Worm (Caenorhabditis elegans): ENCODE measurements around the gene C04B4.4.

Gene C04B4.4

DNA sequence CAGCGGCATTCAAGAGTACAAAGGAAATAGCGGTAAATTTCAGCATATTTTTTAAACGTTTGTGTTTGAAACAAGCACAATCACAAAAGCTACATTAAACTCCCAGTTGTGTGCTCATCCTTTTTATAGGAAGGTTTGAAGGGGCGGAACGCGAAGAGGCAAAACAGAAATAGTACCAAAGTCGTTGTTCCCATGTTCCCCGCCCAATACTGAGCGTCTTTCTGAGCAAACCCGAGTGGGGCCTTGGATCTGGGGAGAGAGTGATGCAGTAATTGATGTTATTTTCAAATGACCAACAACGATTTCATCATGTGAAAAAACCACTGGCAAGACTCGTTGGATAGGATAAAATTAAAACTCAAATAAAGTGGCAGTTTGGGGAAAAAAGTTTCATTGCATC is 50.7 kb downstream of the C04B4.4 start, which contains the start of gene zig-2:
zig-2 (minus strand) TSS at position 101 of the 400 bp plus-strand sequence.
- TF ChIP-seq dve-1 (tag; optimal IDR thresholded peaks at IDR 0.05) (no peak), pha-2 (tag; optimal IDR thresholded peaks at IDR 0.05) (no peak), sox-4 (tag; optimal IDR thresholded peaks at IDR 0.05) (no peak), K02D7.2 (tag; optimal IDR thresholded peaks at IDR 0.05) (no peak), ceh-34 (tag; optimal IDR thresholded peaks at IDR 0.05) (no peak), nfya-1 (tag; optimal IDR thresholded peaks at IDR 0.05) (no peak), lin-11 (tag; optimal IDR thresholded peaks at IDR 0.05) (no peak), ceh-48 (tag; optimal IDR thresholded peaks at IDR 0.05) (no peak), ama-1 (optimal IDR thresholded peaks at IDR 0.05) (no peak), mec-3 (tag; optimal IDR thresholded peaks at IDR 0.05; ENCODE audit: borderline replicate concordance) (no peak), pros-1 (tag; optimal IDR thresholded peaks at IDR 0.05) (no peak), ztf-16 (tag; optimal IDR thresholded peaks at IDR 0.05) (no peak), sox-2 (GFP tag; IDR thresholded peaks at IDR 0.05) (no peak), zip-5 (tag; optimal IDR thresholded peaks at IDR 0.05) (no peak), hlh-13 (GFP tag; optimal IDR thresholded peaks at IDR 0.05) (no peak), ceh-22 (tag; optimal IDR thresholded peaks at IDR 0.05) (no peak), fkh-6 (tag; optimal IDR thresholded peaks at IDR 0.05) (no peak)
